Fruit fly (Drosophila melanogaster) whole organism, embryonic: Measurements from ENCODE around the gene Oseg1.

ENCODE experiments used
- Aef1 ChIP-seq: fragments of 200-800 bp; sonication (Bioruptor generic); IDR thresholded peaks from 3 replicates; pipeline ENCODE4 v1.3.6; 2022; ENCODE audit warnings: missing biosample characterization, missing genetic modification characterization
- B-H1 ChIP-seq: fragments of 200-800 bp; sonication (Bioruptor generic); IDR thresholded peaks from 3 replicates; pipeline ENCODE4 v1.3.6; 2022; ENCODE audit warnings: missing biosample characterization, missing genetic modification characterization
- CG10979 ChIP-seq: fragments of 200-800 bp; sonication (Bioruptor generic); optimal IDR thresholded peaks from 2 replicates; lab custom pipeline; 2018; ENCODE audit warnings: missing biosample characterization, mild to moderate bottlenecking, missing genetic modification characterization, moderate library complexity
- CG11695 ChIP-seq: fragments of 200-800 bp; sonication (Bioruptor generic); IDR thresholded peaks from 3 replicates; pipeline ENCODE4 v1.3.6; 2022; ENCODE audit warnings: missing biosample characterization, missing genetic modification characterization
- CG12299 ChIP-seq: fragments of 200-800 bp; sonication (Bioruptor generic); optimal IDR thresholded peaks from 2 replicates; lab custom pipeline; 2018; ENCODE audit warnings: missing biosample characterization, mild to moderate bottlenecking, missing genetic modification characterization
- CG12744 ChIP-seq: fragments of 200-800 bp; sonication (Bioruptor generic); optimal IDR thresholded peaks from 2 replicates; lab custom pipeline; 2016; ENCODE audit warnings: missing biosample characterization, missing genetic modification characterization
- CG1529 ChIP-seq: fragments of 200-800 bp; sonication (Bioruptor generic); optimal IDR thresholded peaks from 3 replicates; lab custom pipeline; 2018; ENCODE audit warnings: missing biosample characterization, missing genetic modification characterization
- CG1602 ChIP-seq: fragments of 200-800 bp; sonication (Bioruptor generic); optimal IDR thresholded peaks from 3 replicates; lab custom pipeline; 2016; ENCODE audit warnings: missing biosample characterization, missing genetic modification characterization
- CG16779 ChIP-seq: fragments of 200-800 bp; sonication (Bioruptor generic); IDR thresholded peaks from 2 replicates; pipeline ENCODE4 v1.3.6; 2022; ENCODE audit warnings: missing biosample characterization, missing genetic modification characterization
- CG2120 ChIP-seq: fragments of 200-800 bp; sonication (Bioruptor generic); optimal IDR thresholded peaks from 3 replicates; lab custom pipeline; 2016; ENCODE audit warnings: missing biosample characterization, missing genetic modification characterization
- CG31365 ChIP-seq: fragments of 200-800 bp; sonication (Bioruptor generic); optimal IDR thresholded peaks from 2 replicates; lab custom pipeline; 2018; ENCODE audit warnings: missing biosample characterization, mild to moderate bottlenecking, missing genetic modification characterization
- CG32532 ChIP-seq: fragments of 200-800 bp; sonication (Bioruptor generic); IDR thresholded peaks from 2 replicates; pipeline ENCODE4 v1.3.6; 2022; ENCODE audit warnings: missing biosample characterization, missing genetic modification characterization
- CG3281 ChIP-seq: fragments of 200-800 bp; sonication (Bioruptor generic); optimal IDR thresholded peaks from 3 replicates; lab custom pipeline; 2017; ENCODE audit warnings: missing biosample characterization, mild to moderate bottlenecking, missing genetic modification characterization
- CG34422 ChIP-seq: fragments of 200-800 bp; sonication (Bioruptor generic); IDR thresholded peaks from 3 replicates; pipeline ENCODE4 v1.3.6; 2022; ENCODE audit warnings: missing biosample characterization, missing genetic modification characterization
- CG43689 ChIP-seq: fragments of 200-800 bp; sonication (Bioruptor generic); IDR thresholded peaks from 2 replicates; pipeline ENCODE4 v1.3.6; 2022; ENCODE audit warnings: missing biosample characterization, missing genetic modification characterization
- CG5953 ChIP-seq: fragments of 200-800 bp; sonication (Bioruptor generic); IDR thresholded peaks from 2 replicates; pipeline ENCODE4 v1.3.6; 2022; ENCODE audit warnings: missing biosample characterization, missing genetic modification characterization
- CG6175 ChIP-seq: fragments of 200-800 bp; sonication (Bioruptor generic); IDR thresholded peaks from 3 replicates; pipeline ENCODE4 v1.3.6; 2022; ENCODE audit warnings: missing biosample characterization, missing genetic modification characterization
- CG6272 ChIP-seq: fragments of 200-800 bp; sonication (Bioruptor generic); IDR thresholded peaks from 2 replicates; pipeline ENCODE4 v1.3.6; 2022; ENCODE audit warnings: missing biosample characterization, missing genetic modification characterization
- CG7745 ChIP-seq: fragments of 200-800 bp; sonication (Bioruptor generic); optimal IDR thresholded peaks from 2 replicates; lab custom pipeline; 2018; ENCODE audit warnings: missing biosample characterization, mild to moderate bottlenecking, missing genetic modification characterization, moderate library complexity
- CG8089 ChIP-seq: fragments of 200-800 bp; sonication (Bioruptor generic); optimal IDR thresholded peaks from 3 replicates; lab custom pipeline; 2016; ENCODE audit warnings: missing biosample characterization, missing genetic modification characterization
- CG9215 ChIP-seq: fragments of 200-800 bp; sonication (Bioruptor generic); IDR thresholded peaks from 2 replicates; pipeline ENCODE4 v1.3.6; 2022; ENCODE audit warnings: missing biosample characterization, missing genetic modification characterization
- Dip3 ChIP-seq: fragments of 200-800 bp; sonication (Bioruptor generic); optimal IDR thresholded peaks from 3 replicates; lab custom pipeline; 2016; ENCODE audit warnings: missing biosample characterization, missing genetic modification characterization
- Doc2 ChIP-seq: fragments of 200-800 bp; sonication (Bioruptor generic); IDR thresholded peaks from 2 replicates; pipeline ENCODE4 v1.3.6; 2022; ENCODE audit warnings: missing biosample characterization, missing genetic modification characterization
- Drgx ChIP-seq: fragments of 200-800 bp; sonication (Bioruptor generic); IDR thresholded peaks from 2 replicates; pipeline ENCODE4 v1.3.6; 2022; ENCODE audit warnings: missing biosample characterization, missing genetic modification characterization
- Hand ChIP-seq: fragments of 200-800 bp; sonication (Bioruptor generic); optimal IDR thresholded peaks from 2 replicates; lab custom pipeline; 2017; ENCODE audit warnings: mild to moderate bottlenecking, missing biosample characterization, missing genetic modification reagents, missing genetic modification characterization
- Lpt ChIP-seq: fragments of >200 bp; optimal IDR thresholded peaks from 2 replicates; lab custom pipeline; 2018; ENCODE audit warnings: missing biosample characterization, missing genetic modification characterization
- Med ChIP-seq: fragments of 200-800 bp; sonication (Bioruptor generic); peaks from one replicate; lab custom pipeline; 2016; ENCODE audit warnings: missing biosample characterization, missing genetic modification characterization, mild to moderate bottlenecking, inconsistent platforms, moderate library complexity
- Myb ChIP-seq: fragments of 200-800 bp; sonication (Bioruptor generic); optimal IDR thresholded peaks from 2 replicates; lab custom pipeline; 2016; ENCODE audit warnings: missing biosample characterization, missing genetic modification characterization
- Rfx ChIP-seq: fragments of 200-800 bp; sonication (Bioruptor generic); IDR thresholded peaks from 2 replicates; pipeline ENCODE4 v1.3.6; 2022; ENCODE audit warnings: missing biosample characterization, missing genetic modification characterization
- TFAM ChIP-seq: fragments of 200-800 bp; sonication (Bioruptor generic); optimal IDR thresholded peaks from 2 replicates; lab custom pipeline; 2017; ENCODE audit warnings: missing biosample characterization, missing genetic modification characterization, inconsistent platforms
- Trl ChIP-seq, 3 experiments: fragments of >200 bp in 2 of 3; fragments of 200-800 bp in 1 of 3; sonication (Bioruptor generic) in 1 of 3; optimal IDR thresholded peaks; 2 replicates in 1 of 3; 3 replicates in 2 of 3; lab custom pipeline; 2016 to 2017; ENCODE audit warnings: missing biosample characterization in 1 of 3, missing genetic modification characterization in 1 of 3
- abd-A ChIP-seq: fragments of 200-800 bp; sonication (Bioruptor generic); optimal IDR thresholded peaks from 3 replicates; lab custom pipeline; 2019; ENCODE audit warnings: missing biosample characterization, mild to moderate bottlenecking, missing genetic modification characterization, moderate library complexity
- al ChIP-seq: fragments of 200-800 bp; sonication (Bioruptor generic); IDR thresholded peaks from 2 replicates; pipeline ENCODE4 v1.3.6; 2022; ENCODE audit warnings: missing biosample characterization, missing genetic modification characterization
- cato ChIP-seq: fragments of 200-800 bp; sonication (Bioruptor generic); optimal IDR thresholded peaks from 2 replicates; lab custom pipeline; 2016; ENCODE audit warnings: missing biosample characterization, missing genetic modification characterization, borderline replicate concordance
- crp ChIP-seq, 2 experiments: fragments of 200-800 bp; sonication (Bioruptor generic); optimal IDR thresholded peaks; 2 replicates in 1 of 2; 3 replicates in 1 of 2; lab custom pipeline; 2017; ENCODE audit warnings: missing biosample characterization in 2 of 2, missing genetic modification characterization in 2 of 2, mild to moderate bottlenecking in 1 of 2, moderate library complexity in 1 of 2
- dimm ChIP-seq: fragments of 200-800 bp; sonication (Bioruptor generic); IDR thresholded peaks from 2 replicates; pipeline ENCODE4 v1.3.6; 2022; ENCODE audit warnings: missing biosample characterization, missing genetic modification characterization
- fru ChIP-seq: fragments of >200 bp; optimal IDR thresholded peaks from 2 replicates; lab custom pipeline; 2017
- ftz-f1 ChIP-seq: fragments of 200-800 bp; sonication (Bioruptor generic); optimal IDR thresholded peaks from 2 replicates; lab custom pipeline; 2016; ENCODE audit warnings: missing biosample characterization, missing genetic modification characterization
- ham ChIP-seq: fragments of 200-800 bp; sonication (Bioruptor generic); IDR thresholded peaks from 2 replicates; pipeline ENCODE4 v1.3.6; 2022; ENCODE audit warnings: missing biosample characterization, missing genetic modification characterization
- pan ChIP-seq, 4 experiments: fragments of >200 bp in 3 of 4; fragments of 200-800 bp in 1 of 4; sonication (Bioruptor generic) in 1 of 4; optimal IDR thresholded peaks in 3 of 4; IDR thresholded peaks in 1 of 4; 2 replicates each; pipeline versions ENCODE4 v1.3.6 to Lab custom; 2017 to 2022; ENCODE audit warnings: missing biosample characterization in 2 of 4, missing genetic modification characterization in 2 of 4, mixed read lengths in 1 of 4
- pb ChIP-seq: fragments of 200-800 bp; sonication (Bioruptor generic); optimal IDR thresholded peaks from 3 replicates; lab custom pipeline; 2016; ENCODE audit warnings: missing biosample characterization, missing genetic modification characterization
- pho ChIP-seq: fragments of 200-800 bp; sonication (Bioruptor generic); optimal IDR thresholded peaks from 2 replicates; lab custom pipeline; 2016; ENCODE audit warnings: missing biosample characterization, missing genetic modification characterization
- rib ChIP-seq: fragments of 200-800 bp; sonication (Bioruptor generic); IDR thresholded peaks from 2 replicates; pipeline ENCODE4 v1.3.6; 2022; ENCODE audit warnings: missing biosample characterization, missing genetic modification characterization
- sim ChIP-seq: fragments of 200-800 bp; sonication (Bioruptor generic); IDR thresholded peaks from 2 replicates; pipeline ENCODE4 v1.3.6; 2022; ENCODE audit warnings: missing biosample characterization, missing genetic modification characterization
- slbo ChIP-seq: fragments of 200-800 bp; sonication (Bioruptor generic); IDR thresholded peaks from 2 replicates; pipeline ENCODE4 v1.3.6; 2022; ENCODE audit warnings: missing biosample characterization, missing genetic modification characterization
- slou ChIP-seq: fragments of 200-800 bp; sonication (Bioruptor generic); optimal IDR thresholded peaks from 3 replicates; lab custom pipeline; 2016; ENCODE audit warnings: missing biosample characterization, missing genetic modification characterization
- so ChIP-seq: fragments of 200-800 bp; sonication (Bioruptor generic); IDR thresholded peaks from 3 replicates; pipeline ENCODE4 v1.3.6; 2022; ENCODE audit warnings: missing biosample characterization, missing genetic modification characterization
- twi ChIP-seq: fragments of 200-800 bp; optimal IDR thresholded peaks from 2 replicates; lab custom pipeline; 2019; ENCODE audit warnings: missing biosample characterization, mild to moderate bottlenecking, missing genetic modification characterization, moderate library complexity
- unc-4 ChIP-seq: fragments of 200-800 bp; sonication (Bioruptor generic); IDR thresholded peaks from 2 replicates; pipeline ENCODE4 v1.3.6; 2022; ENCODE audit warnings: missing biosample characterization, missing genetic modification characterization; ENCODE audit not compliant: partially characterized antibody

Oseg1 gene

dm6 chr3L:8441745-8442575 lies 29.3 kb upstream of the Oseg1 start, which contains the start of gene Unr (continued):
- no peak for TF ChIP-seq CG9215 (GFP tag; lab: Robert Waterston, UW)
- peak; percentile 52 for TF ChIP-seq twi
- no peak for TF ChIP-seq Doc2
- TF ChIP-seq crp (GFP tag; optimal IDR thresholded peaks at IDR 0.05; lab: Kevin White, UChicago) = peak in 1 of 2 experiments; percentile 58
- TF ChIP-seq CG7745 (tag; lab: Kevin White, UChicago) = no peak
- peak; percentile 99 for TF ChIP-seq Med (GFP tag; lab: Kevin White, UChicago)
- TF ChIP-seq unc-4 (GFP tag; lab: Robert Waterston, UW) = no peak
- peak; percentile 48 for TF ChIP-seq cato (GFP tag; lab: Kevin White, UChicago)
- no peak for TF ChIP-seq ham (GFP tag; lab: Robert Waterston, UW)
- no peak for TF ChIP-seq fru (lab: Kevin White, UChicago)
- TF ChIP-seq CG34422 = peak; percentile 91
- peak; percentile 77; the same call in 1 of the 2 replicates for TF ChIP-seq al (GFP tag; lab: Robert Waterston, UW)
- TF ChIP-seq pb (GFP tag; lab: Kevin White, UChicago) = peak; percentile 53
- TF ChIP-seq Aef1 = peak; percentile 74
- TF ChIP-seq Myb = peak; percentile 71
- TF ChIP-seq slou = peak; percentile 69
- TF ChIP-seq CG32532 (GFP tag; lab: Robert Waterston, UW) = peak; percentile 93
- TF ChIP-seq CG2120 = peak; percentile 92
- TF ChIP-seq CG6272 (GFP tag; lab: Robert Waterston, UW) = no peak
- peak; percentile 74 for TF ChIP-seq CG3281
- TF ChIP-seq CG10979 (tag; lab: Kevin White, UChicago) = peak; percentile 61
- no peak; the same call in 1 of the 2 replicates for TF ChIP-seq CG43689 (GFP tag; lab: Robert Waterston, UW)
- TF ChIP-seq CG12744 (GFP tag; lab: Kevin White, UChicago) = peak; percentile 79
- no peak for TF ChIP-seq pan (optimal IDR thresholded peaks at IDR 0.05; lab: Kevin White, UChicago)
- TF ChIP-seq pan (GFP tag; optimal IDR thresholded peaks at IDR 0.05 in 1 of 2, IDR thresholded peaks at IDR 0.05 in 1 of 2) = peak in 1 of 2 experiments; percentile 85
- TF ChIP-seq CG31365 (tag; lab: Kevin White, UChicago) = peak; percentile 23
- no peak for TF ChIP-seq Lpt (GFP tag; lab: Kevin White, UChicago)
- TF ChIP-seq CG5953 (GFP tag; lab: Robert Waterston, UW) = peak; percentile 76
- TF ChIP-seq CG1529 (GFP tag; lab: Kevin White, UChicago) = peak; percentile 24
- peak; percentile 31; the same call in 1 of the 2 replicates for TF ChIP-seq dimm (GFP tag; lab: Robert Waterston, UW)
- TF ChIP-seq pho (GFP tag; lab: Kevin White, UChicago) = peak; percentile 84
- TF ChIP-seq sim (GFP tag; lab: Robert Waterston, UW) = peak; percentile 44; the same call in 1 of the 2 replicates
- TF ChIP-seq Dip3 = peak; percentile 84
- no peak for TF ChIP-seq abd-A (tag; lab: Kevin White, UChicago)
- peak; percentile 71 for TF ChIP-seq rib (GFP tag; lab: Robert Waterston, UW)
- TF ChIP-seq CG1602 (GFP tag; lab: Kevin White, UChicago) = peak; percentile 74
- TF ChIP-seq Rfx (GFP tag; lab: Robert Waterston, UW) = peak; percentile 92
- peak; percentile 27 for TF ChIP-seq TFAM (GFP tag; lab: Kevin White, UChicago)
- peak; percentile 89 for TF ChIP-seq slbo (GFP tag; lab: Robert Waterston, UW)
- peak; percentile 81 for TF ChIP-seq CG12299 (tag; lab: Kevin White, UChicago)
- TF ChIP-seq CG16779 (GFP tag; lab: Robert Waterston, UW) = peak; percentile 83
- peak; percentile 79 for TF ChIP-seq B-H1 (GFP tag; lab: Robert Waterston, UW)
- TF ChIP-seq CG6175 (GFP tag; lab: Robert Waterston, UW) = peak; percentile 78; the same call in 2 of the 3 replicates
- TF ChIP-seq Trl (optimal IDR thresholded peaks at IDR 0.05; lab: Kevin White, UChicago) = no peak
- TF ChIP-seq Trl (GFP tag; optimal IDR thresholded peaks at IDR 0.05; lab: Kevin White, UChicago) = peak; percentile 75
- TF ChIP-seq ftz-f1 (GFP tag; lab: Kevin White, UChicago) = peak; percentile 48
- peak; percentile 68 for TF ChIP-seq Drgx (GFP tag; lab: Robert Waterston, UW)
- no peak for TF ChIP-seq Hand
- TF ChIP-seq CG11695 = peak; percentile 79
- peak; percentile 52 for TF ChIP-seq CG8089 (GFP tag; lab: Kevin White, UChicago)
- TF ChIP-seq so (GFP tag; lab: Robert Waterston, UW) = peak; percentile 68; the same call in 2 of the 3 replicates
